Fruit fly (Drosophila melanogaster) whole organism, embryonic: ENCODE results near the gene Sgs5bis.

Source experiments
- Bteb2 ChIP-seq: fragments of 200-800 bp; sonication (Bioruptor generic); optimal IDR thresholded peaks from 2 replicates; lab custom pipeline; 2016; ENCODE audit warnings: missing biosample characterization, missing genetic modification characterization
- CG14441 ChIP-seq: fragments of 200-800 bp; sonication (Bioruptor generic); IDR thresholded peaks from 2 replicates; pipeline ENCODE4 v1.3.6; 2022; ENCODE audit warnings: missing biosample characterization, missing genetic modification characterization
- CG15269 ChIP-seq: fragments of 200-800 bp; sonication (Bioruptor generic); optimal IDR thresholded peaks from 2 replicates; lab custom pipeline; 2018; ENCODE audit warnings: missing biosample characterization, mild to moderate bottlenecking, missing genetic modification characterization, moderate library complexity
- CG4424 ChIP-seq: fragments of 200-800 bp; sonication (Bioruptor generic); optimal IDR thresholded peaks from 3 replicates; lab custom pipeline; 2016; ENCODE audit warnings: missing biosample characterization, missing genetic modification characterization
- CG7987 ChIP-seq: fragments of 200-800 bp; sonication (Bioruptor generic); optimal IDR thresholded peaks from 2 replicates; lab custom pipeline; 2018; ENCODE audit warnings: missing biosample characterization, mild to moderate bottlenecking, missing genetic modification characterization, moderate library complexity
- Dip3 ChIP-seq: fragments of 200-800 bp; sonication (Bioruptor generic); optimal IDR thresholded peaks from 3 replicates; lab custom pipeline; 2016; ENCODE audit warnings: missing biosample characterization, missing genetic modification characterization
- Meics ChIP-seq: fragments of 200-800 bp; sonication (Bioruptor generic); optimal IDR thresholded peaks from 2 replicates; lab custom pipeline; 2017; ENCODE audit warnings: missing biosample characterization, mild to moderate bottlenecking, missing genetic modification characterization
- Mrtf ChIP-seq: fragments of 200-800 bp; sonication (Bioruptor generic); IDR thresholded peaks from 3 replicates; pipeline ENCODE4 v1.3.6; 2022; ENCODE audit warnings: missing biosample characterization, missing genetic modification characterization
- Tbp ChIP-seq: fragments of >200 bp; optimal IDR thresholded peaks from 2 replicates; lab custom pipeline; 2018; ENCODE audit warnings: missing biosample characterization, missing genetic modification characterization
- cwo ChIP-seq: fragments of 200-800 bp; sonication (Bioruptor generic); optimal IDR thresholded peaks from 3 replicates; lab custom pipeline; 2017; ENCODE audit warnings: missing biosample characterization, missing genetic modification characterization, mild to moderate bottlenecking, moderate library complexity, missing genetic modification reagents

- TF ChIP-seq cwo (no peak), CG4424 (no peak), Mrtf (GFP tag; lab: Robert Waterston, UW) (no peak), CG15269 (tag; lab: Kevin White, UChicago) (no peak), CG14441 (GFP tag; lab: Robert Waterston, UW) (no peak), Dip3 (GFP tag; lab: Kevin White, UChicago) (no peak), Tbp (no peak), Bteb2 (GFP tag; lab: Kevin White, UChicago) (no peak), CG7987 (GFP tag; lab: Kevin White, UChicago) (no peak), Meics (GFP tag; lab: Kevin White, UChicago) (no peak)
These were observed at the start of gene Sgs5bis for dm6 chr3R:17594086-17594485.
